Worm (Caenorhabditis elegans): Measurements from ENCODE around the gene efn-3.

- no peak for TF ChIP-seq ama-1 (optimal IDR thresholded peaks at IDR 0.05)
- TF ChIP-seq aly-2 (tag; optimal IDR thresholded peaks at IDR 0.05), result no peak
- no peak for TF ChIP-seq ceh-16 (tag; optimal IDR thresholded peaks at IDR 0.05)
- TF ChIP-seq ceh-82 (tag; optimal IDR thresholded peaks at IDR 0.05), result no peak
- no peak for TF ChIP-seq nhr-25 (tag; optimal IDR thresholded peaks at IDR 0.05)
- no peak for TF ChIP-seq ztf-11 (tag; optimal IDR thresholded peaks at IDR 0.05)
- TF ChIP-seq sea-2 (GFP tag; optimal IDR thresholded peaks at IDR 0.05), result no peak
- no peak for TF ChIP-seq nhr-28 (tag; optimal IDR thresholded peaks at IDR 0.05)
- no peak for TF ChIP-seq nhr-77 (tag; optimal IDR thresholded peaks at IDR 0.05)
These were observed 28.8 kb upstream of the efn-3 start for ce11 chrX:13506043-13506442.

Measured in whole organism, L3 larva.